Worm (Caenorhabditis elegans) whole organism, young adult: ENCODE measurements around the gene Y39B6A.7.

Source experiments
- C06A6.2 ChIP-seq: fragments of 200-800 bp; sonication (Bioruptor generic); conservative IDR thresholded peaks from 2 replicates; pipeline ENCODE4 v1.3.6; 2022; ENCODE audit warnings: missing genetic modification characterization, missing compliant biosample characterization
- F55B11.4 ChIP-seq: sonication (generic microtip); optimal IDR thresholded peaks from 2 replicates; lab custom pipeline; 2016; ENCODE audit warnings: missing compliant biosample characterization, missing genetic modification characterization, borderline replicate concordance; ENCODE audit not compliant: insufficient read depth
- ama-1 ChIP-seq, 3 experiments: fragments of 150-350 bp in 1 of 3; sonication (generic microtip) in 2 of 3; optimal IDR thresholded peaks; 2 replicates each; lab custom pipeline; 2014 to 2018; ENCODE audit warnings: missing biosample characterization in 2 of 3, missing genetic modification characterization in 2 of 3, missing genetic modification reagents in 2 of 3
- ztf-22 ChIP-seq: fragments of 200-800 bp; sonication (Bioruptor generic); optimal IDR thresholded peaks from 2 replicates; lab custom pipeline; 2018; ENCODE audit warnings: mild to moderate bottlenecking, missing genetic modification characterization, moderate library complexity, missing compliant biosample characterization

ce11 chrV:19177804-19178203, 28.8 kb upstream of the Y39B6A.7 start:
- TF ChIP-seq C06A6.2: no peak
- no peak for TF ChIP-seq ztf-22
- no peak for TF ChIP-seq ama-1 (optimal IDR thresholded peaks at IDR 0.05; lab: Kevin White, UChicago)
- no peak for TF ChIP-seq ama-1 (GFP tag; optimal IDR thresholded peaks at IDR 0.05; lab: Kevin White, UChicago)
- no peak for TF ChIP-seq F55B11.4 (tag; lab: Kevin White, UChicago)
